Worm (Caenorhabditis elegans) whole organism, L3 larva: Measurements from ENCODE around the gene C56E6.2.

Experiments used
- R02D3.7 ChIP-seq: fragments of 150-350 bp; optimal IDR thresholded peaks from 2 replicates; lab custom pipeline; 2014; ENCODE audit warnings: missing biosample characterization, missing genetic modification characterization
- aly-2 ChIP-seq: fragments of 150-350 bp; optimal IDR thresholded peaks from 2 replicates; lab custom pipeline; 2014; ENCODE audit warnings: missing biosample characterization, missing genetic modification characterization
- ama-1 ChIP-seq: fragments of 150-350 bp; optimal IDR thresholded peaks from 2 replicates; lab custom pipeline; 2018
- ceh-28 ChIP-seq: fragments of 150-350 bp; optimal IDR thresholded peaks from 2 replicates; lab custom pipeline; 2014; ENCODE audit warnings: missing biosample characterization, missing genetic modification reagents, missing genetic modification characterization
- ceh-82 ChIP-seq: fragments of 150-350 bp; optimal IDR thresholded peaks from 2 replicates; lab custom pipeline; 2014; ENCODE audit warnings: missing biosample characterization, missing genetic modification characterization
- ceh-9 ChIP-seq: sonication (generic microtip); optimal IDR thresholded peaks from 2 replicates; lab custom pipeline; 2018; ENCODE audit warnings: missing biosample characterization, missing genetic modification characterization
- egl-5 ChIP-seq: fragments of 150-350 bp; optimal IDR thresholded peaks from 2 replicates; lab custom pipeline; 2017; ENCODE audit warnings: missing biosample characterization, missing genetic modification reagents, missing genetic modification characterization, inconsistent platforms
- elt-1 ChIP-seq: fragments of 150-350 bp; optimal IDR thresholded peaks from 2 replicates; lab custom pipeline; 2014; ENCODE audit warnings: missing biosample characterization, missing genetic modification characterization
- elt-2 ChIP-seq: sonication (generic microtip); optimal IDR thresholded peaks from 2 replicates; lab custom pipeline; 2016; ENCODE audit warnings: missing genetic modification reagents, mild to moderate bottlenecking, missing genetic modification characterization, missing compliant biosample characterization
- elt-3 ChIP-seq, 3 experiments: fragments of 150-350 bp in 1 of 3; sonication (generic microtip) in 2 of 3; optimal IDR thresholded peaks; 2 replicates in 2 of 3; 4 replicates in 1 of 3; lab custom pipeline; 2014 to 2017; ENCODE audit warnings: missing biosample characterization in 3 of 3, missing genetic modification characterization in 3 of 3
- fkh-10 ChIP-seq: sonication (generic microtip); optimal IDR thresholded peaks from 2 replicates; lab custom pipeline; 2017; ENCODE audit warnings: missing biosample characterization, missing genetic modification reagents, missing genetic modification characterization
- fkh-2 ChIP-seq: fragments of 150-350 bp; optimal IDR thresholded peaks from 2 replicates; lab custom pipeline; 2014; ENCODE audit warnings: missing biosample characterization, missing genetic modification reagents, missing genetic modification characterization
- fos-1 ChIP-seq: fragments of 150-350 bp; optimal IDR thresholded peaks from 2 replicates; lab custom pipeline; 2014; ENCODE audit warnings: missing biosample characterization, missing genetic modification characterization
- jun-1 ChIP-seq: fragments of 150-350 bp; optimal IDR thresholded peaks from 2 replicates; lab custom pipeline; 2014; ENCODE audit warnings: missing biosample characterization, missing genetic modification reagents, missing genetic modification characterization
- lin-39 ChIP-seq: fragments of 150-350 bp; optimal IDR thresholded peaks from 2 replicates; lab custom pipeline; 2018; ENCODE audit warnings: missing biosample characterization, missing genetic modification reagents, missing genetic modification characterization
- mdl-1 ChIP-seq: fragments of 150-350 bp; optimal IDR thresholded peaks from 2 replicates; lab custom pipeline; 2014; ENCODE audit warnings: missing biosample characterization, missing genetic modification characterization
- mml-1 ChIP-seq: fragments of 150-350 bp; sonication (generic microtip); optimal IDR thresholded peaks from 3 replicates; lab custom pipeline; 2014; ENCODE audit warnings: missing biosample characterization, missing genetic modification characterization
- nfya-1 ChIP-seq: sonication (generic microtip); optimal IDR thresholded peaks from 2 replicates; lab custom pipeline; 2017; ENCODE audit warnings: missing genetic modification characterization, mild to moderate bottlenecking, missing compliant biosample characterization, antibody characterized with exemption, moderate library complexity; ENCODE audit not compliant: insufficient read depth
- nhr-11 ChIP-seq: fragments of 150-350 bp; optimal IDR thresholded peaks from 2 replicates; lab custom pipeline; 2014; ENCODE audit warnings: missing biosample characterization, missing genetic modification characterization
- nhr-12 ChIP-seq: fragments of 150-350 bp; optimal IDR thresholded peaks from 2 replicates; lab custom pipeline; 2014; ENCODE audit warnings: missing biosample characterization, missing genetic modification characterization
- nhr-23 ChIP-seq: fragments of 150-350 bp; optimal IDR thresholded peaks from 2 replicates; lab custom pipeline; 2014; ENCODE audit warnings: missing biosample characterization, missing genetic modification reagents, missing genetic modification characterization
- nhr-25 ChIP-seq: sonication (generic microtip); optimal IDR thresholded peaks from 2 replicates; lab custom pipeline; 2017; ENCODE audit warnings: missing biosample characterization, missing genetic modification characterization
- nhr-28 ChIP-seq: fragments of 150-350 bp; optimal IDR thresholded peaks from 2 replicates; lab custom pipeline; 2014; ENCODE audit warnings: missing biosample characterization, missing genetic modification characterization
- nhr-43 ChIP-seq: sonication (generic microtip); optimal IDR thresholded peaks from 2 replicates; lab custom pipeline; 2016; ENCODE audit warnings: mild to moderate bottlenecking, missing genetic modification characterization, missing compliant biosample characterization; ENCODE audit not compliant: poor library complexity, severe bottlenecking
- nhr-67 ChIP-seq: fragments of 150-350 bp; optimal IDR thresholded peaks from 2 replicates; lab custom pipeline; 2014; ENCODE audit warnings: missing biosample characterization, missing genetic modification characterization
- pha-4 ChIP-seq: fragments of 150-350 bp; optimal IDR thresholded peaks from 2 replicates; lab custom pipeline; 2014; ENCODE audit warnings: missing biosample characterization, missing genetic modification reagents, missing genetic modification characterization
- pqm-1 ChIP-seq: fragments of 150-350 bp; optimal IDR thresholded peaks from 2 replicates; lab custom pipeline; 2017; ENCODE audit warnings: missing biosample characterization, missing genetic modification characterization, inconsistent platforms
- skn-1 ChIP-seq: fragments of 150-350 bp; optimal IDR thresholded peaks from 2 replicates; lab custom pipeline; 2014; ENCODE audit warnings: missing biosample characterization, missing genetic modification characterization
- snpc-4 ChIP-seq: fragments of 150-350 bp; optimal IDR thresholded peaks from 2 replicates; lab custom pipeline; 2014; ENCODE audit warnings: missing biosample characterization, missing genetic modification characterization
- tbx-2 ChIP-seq: sonication (generic microtip); optimal IDR thresholded peaks from 2 replicates; lab custom pipeline; 2016; ENCODE audit warnings: mild to moderate bottlenecking, missing genetic modification characterization, missing compliant biosample characterization
- unc-62 ChIP-seq: fragments of 150-350 bp; sonication (generic microtip); optimal IDR thresholded peaks from 4 replicates; lab custom pipeline; 2014; ENCODE audit warnings: missing biosample characterization, missing genetic modification reagents, missing genetic modification characterization
- zag-1 ChIP-seq: fragments of 150-350 bp; optimal IDR thresholded peaks from 2 replicates; lab custom pipeline; 2014; ENCODE audit warnings: missing biosample characterization, missing genetic modification characterization

Gene C56E6.2

DNA sequence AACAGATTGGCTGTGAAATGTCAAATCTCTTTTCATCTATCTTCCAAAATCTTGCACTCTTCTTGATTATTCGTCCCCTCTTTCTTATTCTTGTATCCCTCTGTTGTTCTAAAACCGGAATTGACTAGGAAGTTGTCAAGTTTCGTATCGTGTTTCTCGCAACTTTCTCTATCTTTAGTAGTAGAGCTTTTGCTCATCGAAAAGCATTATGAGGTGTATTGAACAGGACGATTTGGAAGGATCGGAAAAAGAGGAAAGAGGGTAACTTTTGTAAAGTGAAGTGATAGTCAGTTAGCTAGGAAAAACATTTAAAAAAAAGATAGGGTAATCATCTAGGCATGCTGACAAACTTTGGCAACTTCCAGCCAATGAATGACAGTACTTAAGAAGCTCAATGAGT is 28.2 kb upstream of the C56E6.2 start:
- TF ChIP-seq fkh-2: no peak
- TF ChIP-seq pqm-1 (tag; lab: Kevin White, UChicago): no peak
- no peak for TF ChIP-seq mdl-1 (tag; lab: Kevin White, UChicago)
- TF ChIP-seq unc-62: no peak
- TF ChIP-seq mml-1 (tag; lab: Kevin White, UChicago): no peak
- TF ChIP-seq tbx-2 (tag; lab: Kevin White, UChicago): no peak
- no peak for TF ChIP-seq elt-2
- TF ChIP-seq nhr-11 (tag; lab: Kevin White, UChicago): no peak
- no peak for TF ChIP-seq nhr-12 (tag; lab: Kevin White, UChicago)
- TF ChIP-seq fkh-10 (GFP tag; lab: Kevin White, UChicago): no peak

DNA sequence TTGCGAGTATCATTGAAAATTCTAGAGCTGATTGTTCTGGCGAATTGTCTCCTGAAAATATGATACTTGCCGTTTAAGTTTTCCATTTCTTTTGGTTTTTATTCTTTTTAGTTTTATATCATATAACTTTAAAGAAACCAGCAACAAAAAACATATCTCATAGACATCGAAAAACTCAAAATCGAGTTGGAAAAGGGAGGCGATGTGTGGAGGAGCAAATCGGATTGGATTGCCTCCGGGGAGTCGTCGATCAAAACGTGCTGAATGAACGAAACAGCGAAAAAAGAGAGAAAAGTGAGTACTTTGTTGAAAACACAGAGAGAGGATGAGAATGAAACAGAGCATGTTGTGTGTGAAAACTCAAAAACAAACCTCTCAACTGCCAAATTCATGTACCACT is 27.6 kb upstream of the C56E6.2 start:
- TF ChIP-seq egl-5: no peak
- peak; percentile 18 for TF ChIP-seq nfya-1

DNA sequence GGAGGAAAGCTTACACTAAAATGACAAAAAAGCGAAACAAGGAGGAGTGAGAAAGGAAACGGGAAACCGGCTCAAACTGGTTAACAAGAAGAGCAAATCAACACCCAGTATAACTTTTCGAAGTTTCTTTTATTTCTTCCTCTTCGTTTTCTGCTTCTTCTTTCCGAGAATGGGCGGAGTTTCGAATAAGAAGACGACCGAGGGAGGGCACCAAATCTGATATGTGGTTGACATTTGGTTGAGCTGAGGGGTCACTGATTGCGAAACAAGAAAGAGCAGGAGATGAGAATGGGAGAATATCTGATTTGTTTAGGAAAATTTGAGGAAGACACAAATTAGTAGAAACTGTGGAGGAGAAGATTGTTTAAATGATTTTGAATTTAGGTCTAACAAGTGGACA is 26.1 kb upstream of the C56E6.2 start:
- TF ChIP-seq mml-1 (tag; lab: Kevin White, UChicago): no peak
- peak; percentile 20 for TF ChIP-seq nfya-1

DNA sequence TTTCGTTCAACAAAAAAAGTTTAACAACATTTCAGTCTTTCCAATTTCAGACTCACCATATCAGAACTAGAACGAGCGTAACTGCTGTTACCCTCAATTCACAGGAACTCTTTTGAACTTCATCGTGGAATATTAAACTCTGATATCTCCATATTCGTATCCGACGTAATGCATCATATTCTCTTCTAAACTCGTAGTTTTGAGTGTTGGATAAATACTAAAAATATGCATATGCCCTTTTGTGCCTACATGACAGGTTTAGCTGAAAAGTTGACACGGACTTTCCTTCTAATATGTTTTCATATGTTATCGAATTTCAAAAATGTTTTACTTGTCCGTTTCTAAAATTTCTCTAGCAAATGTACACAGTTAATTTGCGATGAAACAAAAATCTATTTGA is 25.7 kb upstream of the C56E6.2 start, which contains the start of gene twk-49:
Gene twk-49, minus strand, starts transcription at position 101 of the 400 bp plus-strand sequence.
- TF ChIP-seq nhr-25 (no peak), fos-1 (tag; lab: Kevin White, UChicago) (no peak), fkh-10 (GFP tag; lab: Kevin White, UChicago) (no peak), nhr-28 (tag; lab: Kevin White, UChicago) (no peak), nhr-12 (tag; lab: Kevin White, UChicago) (no peak), mml-1 (tag; lab: Kevin White, UChicago) (no peak)

DNA sequence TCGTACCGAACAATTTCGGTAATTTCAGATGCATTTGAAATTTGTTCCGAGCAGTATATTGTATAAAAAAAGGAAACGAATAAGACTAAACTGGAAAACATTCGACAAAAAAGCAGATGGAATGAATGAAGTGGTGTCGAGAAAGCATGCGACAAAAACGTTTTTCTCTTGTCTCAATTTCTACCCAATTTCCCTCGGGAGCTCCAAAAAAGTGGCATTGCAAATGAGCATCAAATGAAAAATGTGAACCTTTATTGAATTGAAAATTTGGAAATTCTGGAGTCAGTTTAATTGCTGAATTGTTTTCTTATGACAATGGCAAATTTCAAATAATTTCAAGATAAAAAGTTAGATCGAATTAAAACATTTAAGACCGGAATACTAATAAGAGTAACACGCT is 24.6 kb upstream of the C56E6.2 start, which contains the start of gene R05G9.5:
Gene R05G9.5, minus strand, starts transcription at position 101 of the 400 bp plus-strand sequence.
- no peak for TF ChIP-seq unc-62
- no peak for TF ChIP-seq pha-4 (tag; lab: Kevin White, UChicago)
- no peak for TF ChIP-seq nhr-28 (tag; lab: Kevin White, UChicago)
- no peak for TF ChIP-seq elt-2
- TF ChIP-seq ama-1 (lab: Kevin White, UChicago): no peak
- no peak for TF ChIP-seq jun-1 (tag; lab: Kevin White, UChicago)
- TF ChIP-seq lin-39 (tag; lab: Kevin White, UChicago): no peak
- no peak for TF ChIP-seq zag-1
- no peak for TF ChIP-seq skn-1 (tag; lab: Kevin White, UChicago)
- TF ChIP-seq mdl-1 (tag; lab: Kevin White, UChicago): no peak
- no peak for TF ChIP-seq nhr-23 (tag; lab: Kevin White, UChicago)
- TF ChIP-seq ceh-82 (tag; lab: Kevin White, UChicago): no peak
- no peak for TF ChIP-seq R02D3.7 (tag; lab: Kevin White, UChicago)
- TF ChIP-seq nhr-25: no peak

DNA sequence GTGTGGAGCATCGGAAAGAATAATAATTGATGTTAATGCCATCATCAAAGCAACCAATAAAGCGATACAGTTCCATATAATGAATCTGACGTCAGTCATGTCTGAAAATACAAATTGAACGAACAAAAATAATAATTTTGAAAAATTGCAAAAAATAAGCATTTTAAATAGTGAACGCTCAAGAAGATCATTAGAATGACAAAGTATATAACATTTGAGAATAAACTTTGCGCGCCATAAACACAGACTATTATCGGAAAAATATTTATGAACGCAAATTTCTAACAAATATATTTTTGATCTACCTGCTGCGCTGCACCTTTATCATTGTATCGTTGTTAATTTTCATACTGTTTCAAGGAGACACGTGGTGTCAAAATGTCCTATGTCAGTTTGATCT is 23.3 kb upstream of the C56E6.2 start, which contains the start of gene R05G9.3:
Gene R05G9.3, minus strand, starts transcription at position 101 of the 400 bp plus-strand sequence.
- TF ChIP-seq nfya-1: no peak
- no peak for TF ChIP-seq R02D3.7 (tag; lab: Kevin White, UChicago)
- TF ChIP-seq ceh-9 (tag; lab: Kevin White, UChicago): no peak
- TF ChIP-seq aly-2 (tag; lab: Kevin White, UChicago): no peak
- no peak for TF ChIP-seq mml-1 (tag; lab: Kevin White, UChicago)
- TF ChIP-seq nhr-28 (tag; lab: Kevin White, UChicago): no peak
- TF ChIP-seq elt-1 (tag; lab: Kevin White, UChicago): no peak
- no peak for TF ChIP-seq nhr-23 (tag; lab: Kevin White, UChicago)
- no peak for TF ChIP-seq snpc-4 (tag; lab: Kevin White, UChicago)
- TF ChIP-seq nhr-67: no peak
- TF ChIP-seq ceh-28: no peak
- TF ChIP-seq fos-1 (tag; lab: Kevin White, UChicago): no peak
- no peak for TF ChIP-seq nhr-43 (tag; lab: Kevin White, UChicago)
- no peak for TF ChIP-seq elt-3 (tag; optimal IDR thresholded peaks at IDR 0.05; lab: Kevin White, UChicago)
- TF ChIP-seq, all 47 proteins: peak for 0
